Fruit fly (Drosophila melanogaster): ENCODE data around the gene Dyro.

Dyro gene

dm6 chr3L:11260737-11261455, 34.8 kb downstream of the Dyro start (continued):
- no peak for TF ChIP-seq CG33557 (GFP tag; optimal IDR thresholded peaks at IDR 0.05)
- TF ChIP-seq ATbp (GFP tag; optimal IDR thresholded peaks at IDR 0.05) = peak; percentile 29
- peak; percentile 32; the same call in 1 of the 2 replicates for TF ChIP-seq sens-2 (GFP tag; IDR thresholded peaks at IDR 0.05)
- TF ChIP-seq Dek (tag; optimal IDR thresholded peaks at IDR 0.05) = peak; percentile 29
- TF ChIP-seq CG31365 (tag; optimal IDR thresholded peaks at IDR 0.05) = no peak
- TF ChIP-seq CoRest (tag; optimal IDR thresholded peaks at IDR 0.05) = peak; percentile 36
- TF ChIP-seq H15 (GFP tag; IDR thresholded peaks at IDR 0.05) = peak; percentile 81
- peak; percentile 63 for TF ChIP-seq stc (GFP tag; IDR thresholded peaks at IDR 0.05)
- TF ChIP-seq CG13775 (GFP tag; optimal IDR thresholded peaks at IDR 0.05) = peak; percentile 24
- TF ChIP-seq insv (GFP tag; optimal IDR thresholded peaks at IDR 0.05) = peak in 1 of 2 experiments; percentile 16
- TF ChIP-seq CG30431 (GFP tag; optimal IDR thresholded peaks at IDR 0.05) = no peak
- peak; percentile 63 for TF ChIP-seq Rx (GFP tag; IDR thresholded peaks at IDR 0.05)
- TF ChIP-seq odd (GFP tag; optimal IDR thresholded peaks at IDR 0.05) = no peak
- TF ChIP-seq CG34224 (GFP tag; IDR thresholded peaks at IDR 0.05; ENCODE audit: partially characterized antibody) = no peak
- TF ChIP-seq otp (GFP tag; IDR thresholded peaks at IDR 0.05) = peak; percentile 55; the same call in 1 of the 3 replicates
- no peak for TF ChIP-seq kah (GFP tag; optimal IDR thresholded peaks at IDR 0.05)
- TF ChIP-seq Trl (optimal IDR thresholded peaks at IDR 0.05) = no peak
- TF ChIP-seq Trl (GFP tag; optimal IDR thresholded peaks at IDR 0.05) = peak; percentile 19
- TF ChIP-seq CG4360 (GFP tag; IDR thresholded peaks at IDR 0.05) = peak; percentile 99
- 0 out of 2 replicates have a peak, but pooled peaks have one; percentile 36 for TF ChIP-seq CG1024 (GFP tag; IDR thresholded peaks at IDR 0.05)
- TF ChIP-seq gcm (GFP tag; optimal IDR thresholded peaks at IDR 0.05) = peak; percentile 17
- TF ChIP-seq Sox102F (GFP tag; optimal IDR thresholded peaks at IDR 0.05) = peak; percentile 85
- TF ChIP-seq Mad (GFP tag; optimal IDR thresholded peaks at IDR 0.05) = no peak
- TF ChIP-seq tll (GFP tag; optimal IDR thresholded peaks at IDR 0.05) = no peak
- peak; percentile 77 for TF ChIP-seq grau (tag; optimal IDR thresholded peaks at IDR 0.05)
- TF ChIP-seq D19A (tag; optimal IDR thresholded peaks at IDR 0.05) = no peak
- TF ChIP-seq CG1832 (GFP tag; optimal IDR thresholded peaks at IDR 0.05) = no peak
- TF ChIP-seq CG11560 (tag; IDR thresholded peaks at IDR 0.05) = peak; percentile 57; the same call in 2 of the 3 replicates
- peak; percentile 72 for TF ChIP-seq peb (GFP tag; IDR thresholded peaks at IDR 0.05)
- TF ChIP-seq pita (GFP tag; optimal IDR thresholded peaks at IDR 0.05) = no peak
- no peak for TF ChIP-seq Ets97D (GFP tag; optimal IDR thresholded peaks at IDR 0.05)
- TF ChIP-seq CG32772 (GFP tag; IDR thresholded peaks at IDR 0.05) = peak; percentile 83
- TF ChIP-seq CG17829 (tag; optimal IDR thresholded peaks at IDR 0.05) = peak; percentile 84
- peak; percentile 29 for TF ChIP-seq CG2202 (tag; optimal IDR thresholded peaks at IDR 0.05)
- TF ChIP-seq MESR4 (GFP tag; optimal IDR thresholded peaks at IDR 0.05) = no peak
- TF ChIP-seq pzg (GFP tag; optimal IDR thresholded peaks at IDR 0.05) = no peak
- peak; percentile 75; the same call in 1 of the 2 replicates for TF ChIP-seq CG14014 (GFP tag; IDR thresholded peaks at IDR 0.05)
- peak; percentile 72 for TF ChIP-seq Xbp1 (GFP tag; optimal IDR thresholded peaks at IDR 0.05)
- TF ChIP-seq PHDP (tag; optimal IDR thresholded peaks at IDR 0.05) = peak; percentile 86
- TF ChIP-seq CG17359 (tag; optimal IDR thresholded peaks at IDR 0.05) = peak; percentile 81
- no peak for TF ChIP-seq kni (GFP tag; optimal IDR thresholded peaks at IDR 0.05)
- no peak for TF ChIP-seq Dll (GFP tag; IDR thresholded peaks at IDR 0.05; ENCODE audit: partially characterized antibody)
- TF ChIP-seq crp (GFP tag; optimal IDR thresholded peaks at IDR 0.05) = no peak
- peak; percentile 73 for TF ChIP-seq kay (GFP tag; optimal IDR thresholded peaks at IDR 0.05)
- TF ChIP-seq gcm2 (GFP tag; optimal IDR thresholded peaks at IDR 0.05) = peak; percentile 8
- TF ChIP-seq zfh1 (GFP tag; IDR thresholded peaks at IDR 0.05) = peak; percentile 75; the same call in 2 of the 3 replicates
- peak; percentile 59 for TF ChIP-seq Aef1 (GFP tag; IDR thresholded peaks at IDR 0.05)
- TF ChIP-seq Jarid2 (GFP tag; optimal IDR thresholded peaks at IDR 0.05) = no peak
- no peak for TF ChIP-seq cad (GFP tag; optimal IDR thresholded peaks at IDR 0.05)

All from whole organism, embryonic.